Fruit fly (Drosophila melanogaster): ENCODE data around the gene CG7115.
A peak's percentile ranks its signal among the peaks of the same experiment; 100 is the strongest.

Gene CG7115

DNA sequence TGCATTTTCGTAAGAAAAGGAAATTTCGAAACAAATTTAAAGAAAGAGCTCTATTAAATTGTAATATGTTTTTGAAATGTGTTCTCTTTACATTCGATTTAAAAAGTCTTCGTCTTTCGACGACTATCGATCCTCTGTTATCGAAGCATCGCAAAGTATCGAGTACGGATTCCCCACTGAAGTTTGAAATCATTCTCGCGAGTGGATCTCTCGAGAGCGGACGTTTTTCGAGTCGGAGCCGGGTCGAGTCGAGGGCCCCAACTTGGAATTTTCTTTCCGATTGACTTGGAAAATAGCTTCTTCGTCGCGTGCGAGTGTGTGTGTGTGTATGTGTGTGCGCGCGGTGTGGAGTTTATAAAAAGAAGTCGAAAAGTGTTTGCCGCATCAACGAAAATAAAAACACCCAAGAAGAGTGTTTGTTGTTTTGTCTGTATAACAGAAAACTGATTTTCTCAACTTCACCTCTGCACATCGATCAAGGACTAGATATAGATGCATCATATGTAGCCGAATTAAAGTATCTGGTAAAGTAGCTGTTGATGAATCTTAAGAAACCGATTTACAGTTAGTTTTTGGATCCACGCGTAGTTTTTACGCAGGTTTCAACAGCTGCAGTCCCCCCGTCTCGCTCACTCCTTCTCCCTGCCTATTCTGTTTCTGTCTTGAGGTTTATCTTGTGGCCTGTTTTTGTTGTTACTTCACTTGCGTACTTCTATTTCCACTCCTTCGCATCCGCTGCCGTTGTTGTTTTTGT is 9.5 kb upstream of the CG7115 start, which contains the start of gene LanB1 (continued):
- TF ChIP-seq sug (tag; optimal IDR thresholded peaks at IDR 0.05) (no peak), fu2 (GFP tag; optimal IDR thresholded peaks at IDR 0.05) (no peak), grau (tag; optimal IDR thresholded peaks at IDR 0.05) (no peak), CG10654 (GFP tag; optimal IDR thresholded peaks at IDR 0.05) (no peak), ash1 (GFP tag; optimal IDR thresholded peaks at IDR 0.05) (no peak), Sry-β (GFP tag; optimal IDR thresholded peaks at IDR 0.05) (no peak), CG6654 (GFP tag; optimal IDR thresholded peaks at IDR 0.05) (no peak), gcm (GFP tag; optimal IDR thresholded peaks at IDR 0.05) (no peak), Fer2 (tag; optimal IDR thresholded peaks at IDR 0.05) (no peak), grn (GFP tag; optimal IDR thresholded peaks at IDR 0.05) (no peak), CG12299 (tag; optimal IDR thresholded peaks at IDR 0.05) (no peak), odd (GFP tag; optimal IDR thresholded peaks at IDR 0.05) (no peak), NC2β (GFP tag; optimal IDR thresholded peaks at IDR 0.05) (no peak), CG1792 (GFP tag; optimal IDR thresholded peaks at IDR 0.05) (no peak), CG7556 (GFP tag; optimal IDR thresholded peaks at IDR 0.05) (no peak), CG34422 (GFP tag; IDR thresholded peaks at IDR 0.05) (peak; percentile 52; the same call in 1 of the 3 replicates), CG11085 (GFP tag; IDR thresholded peaks at IDR 0.05) (no peak), sima (GFP tag; optimal IDR thresholded peaks at IDR 0.05) (no peak), exex (tag; optimal IDR thresholded peaks at IDR 0.05) (no peak), Sin3A (optimal IDR thresholded peaks at IDR 0.05) (no peak), Dp (GFP tag; optimal IDR thresholded peaks at IDR 0.05) (peak; percentile 43), Taf1 (GFP tag; IDR thresholded peaks at IDR 0.05) (no peak), seq (GFP tag; IDR thresholded peaks at IDR 0.05) (no peak), lmd (GFP tag; IDR thresholded peaks at IDR 0.05) (no peak), Ravus (GFP tag; IDR thresholded peaks at IDR 0.05) (no peak), CG17802 (tag; optimal IDR thresholded peaks at IDR 0.05) (no peak), zfh2 (GFP tag; optimal IDR thresholded peaks at IDR 0.05) (no peak), HLHmδ (GFP tag; optimal IDR thresholded peaks at IDR 0.05) (peak; percentile 80), zen (tag; optimal IDR thresholded peaks at IDR 0.05) (no peak), bowl (GFP tag; IDR thresholded peaks at IDR 0.05) (0 out of 2 replicates have a peak, but pooled peaks have one; percentile 14), CG7271 (tag; optimal IDR thresholded peaks at IDR 0.05) (no peak), hb (GFP tag; IDR thresholded peaks at IDR 0.05; ENCODE audit: partially characterized antibody) (peak; percentile 49; the same call in 1 of the 3 replicates), Dfd (GFP tag; optimal IDR thresholded peaks at IDR 0.05) (no peak), Jarid2 (GFP tag; optimal IDR thresholded peaks at IDR 0.05) (peak; percentile 93), gce (GFP tag; IDR thresholded peaks at IDR 0.05) (peak; percentile 16; the same call in 1 of the 3 replicates), CG18011 (GFP tag; optimal IDR thresholded peaks at IDR 0.05) (no peak), CG9727 (GFP tag; optimal IDR thresholded peaks at IDR 0.05) (no peak), ftz-f1 (GFP tag; optimal IDR thresholded peaks at IDR 0.05) (peak; percentile 28), nerfin-1 (tag; optimal IDR thresholded peaks at IDR 0.05) (no peak), Neu2 (GFP tag; optimal IDR thresholded peaks at IDR 0.05; ENCODE audit: borderline replicate concordance) (no peak), ham (GFP tag; IDR thresholded peaks at IDR 0.05) (no peak), rib (GFP tag; IDR thresholded peaks at IDR 0.05) (peak; percentile 60; the same call in 1 of the 2 replicates), Aef1 (GFP tag; IDR thresholded peaks at IDR 0.05) (no peak), CG8765 (GFP tag; IDR thresholded peaks at IDR 0.05) (no peak; the same call in 1 of the 2 replicates), zen2 (GFP tag; IDR thresholded peaks at IDR 0.05; ENCODE audit: partially characterized antibody) (peak; percentile 61), Ptx1 (GFP tag; IDR thresholded peaks at IDR 0.05) (no peak), CG2202 (tag; optimal IDR thresholded peaks at IDR 0.05) (no peak), row (GFP tag; IDR thresholded peaks at IDR 0.05) (peak; percentile 30; the same call in 2 of the 3 replicates), CG30020 (tag; optimal IDR thresholded peaks at IDR 0.05) (no peak), CG4328 (GFP tag; optimal IDR thresholded peaks at IDR 0.05) (no peak)
